Worm (Caenorhabditis elegans) whole organism, L2 larva: ENCODE results near the gene T27E9.2.

ENCODE experiments used
- C34F6.9 ChIP-seq: fragments of 150-350 bp; optimal IDR thresholded peaks from 2 replicates; lab custom pipeline; 2014; ENCODE audit warnings: missing biosample characterization, missing genetic modification characterization
- F13H6.1 ChIP-seq: sonication (generic microtip); optimal IDR thresholded peaks from 2 replicates; lab custom pipeline; 2016; ENCODE audit warnings: missing genetic modification characterization, missing compliant biosample characterization
- R02D3.7 ChIP-seq: fragments of 150-350 bp; optimal IDR thresholded peaks from 2 replicates; lab custom pipeline; 2014; ENCODE audit warnings: missing biosample characterization, missing genetic modification characterization
- Y55F3AM.14 ChIP-seq: fragments of 200-800 bp; sonication (Bioruptor generic); optimal IDR thresholded peaks from 2 replicates; lab custom pipeline; 2018; ENCODE audit warnings: mild to moderate bottlenecking, missing genetic modification characterization, missing compliant biosample characterization
- ZK546.5 ChIP-seq: sonication (generic microtip); optimal IDR thresholded peaks from 2 replicates; lab custom pipeline; 2017; ENCODE audit warnings: missing biosample characterization, missing genetic modification characterization
- alr-1 ChIP-seq: fragments of 150-350 bp; optimal IDR thresholded peaks from 2 replicates; lab custom pipeline; 2014; ENCODE audit warnings: missing biosample characterization, missing genetic modification characterization
- aly-2 ChIP-seq: fragments of 150-350 bp; optimal IDR thresholded peaks from 2 replicates; lab custom pipeline; 2014; ENCODE audit warnings: missing biosample characterization, missing genetic modification characterization
- ama-1 ChIP-seq: fragments of 150-350 bp; optimal IDR thresholded peaks from 2 replicates; lab custom pipeline; 2018; ENCODE audit warnings: inconsistent platforms
- blmp-1 ChIP-seq: sonication (generic microtip); optimal IDR thresholded peaks from 2 replicates; lab custom pipeline; 2017; ENCODE audit warnings: missing genetic modification characterization, mild to moderate bottlenecking, missing compliant biosample characterization, antibody characterized with exemption, moderate library complexity; ENCODE audit not compliant: insufficient read depth
- ceh-16 ChIP-seq: fragments of 150-350 bp; optimal IDR thresholded peaks from 2 replicates; lab custom pipeline; 2014; ENCODE audit warnings: missing biosample characterization, missing genetic modification characterization
- ceh-82 ChIP-seq: fragments of 150-350 bp; optimal IDR thresholded peaks from 2 replicates; lab custom pipeline; 2014; ENCODE audit warnings: missing biosample characterization, missing genetic modification characterization
- crh-2 ChIP-seq: sonication (generic microtip); optimal IDR thresholded peaks from 2 replicates; lab custom pipeline; 2017; ENCODE audit warnings: missing biosample characterization, missing genetic modification characterization
- dmd-4 ChIP-seq: sonication (generic microtip); optimal IDR thresholded peaks from 2 replicates; lab custom pipeline; 2017; ENCODE audit warnings: missing biosample characterization, missing genetic modification characterization
- egl-27 ChIP-seq: sonication (generic microtip); optimal IDR thresholded peaks from 3 replicates; lab custom pipeline; 2017; ENCODE audit warnings: missing biosample characterization, missing genetic modification reagents, missing genetic modification characterization
- elt-1 ChIP-seq: fragments of 150-350 bp; optimal IDR thresholded peaks from 2 replicates; lab custom pipeline; 2014; ENCODE audit warnings: missing biosample characterization, missing genetic modification characterization
- elt-3 ChIP-seq: sonication (generic microtip); optimal IDR thresholded peaks from 2 replicates; lab custom pipeline; 2017; ENCODE audit warnings: missing biosample characterization, missing genetic modification characterization
- fos-1 ChIP-seq: fragments of 150-350 bp; optimal IDR thresholded peaks from 2 replicates; lab custom pipeline; 2014; ENCODE audit warnings: missing biosample characterization, missing genetic modification characterization
- gmeb-1 ChIP-seq: fragments of 150-350 bp; optimal IDR thresholded peaks from 2 replicates; lab custom pipeline; 2014; ENCODE audit warnings: missing biosample characterization, missing genetic modification characterization
- lin-11 ChIP-seq: fragments of 150-350 bp; sonication (generic microtip); optimal IDR thresholded peaks from 2 replicates; lab custom pipeline; 2014; ENCODE audit warnings: missing biosample characterization, missing genetic modification characterization, inconsistent platforms, mixed read lengths
- lin-13 ChIP-seq: fragments of 150-350 bp; optimal IDR thresholded peaks from 2 replicates; lab custom pipeline; 2014; ENCODE audit warnings: missing biosample characterization, missing genetic modification reagents, missing genetic modification characterization
- lin-39 ChIP-seq: fragments of 150-350 bp; optimal IDR thresholded peaks from 2 replicates; lab custom pipeline; 2014; ENCODE audit warnings: missing biosample characterization, missing genetic modification reagents, missing genetic modification characterization
- lsy-2 ChIP-seq, 2 experiments: fragments of 150-350 bp in 1 of 2; sonication (generic microtip) in 1 of 2; optimal IDR thresholded peaks; 2 replicates each; lab custom pipeline; 2014 to 2017; ENCODE audit warnings: missing biosample characterization in 2 of 2, missing genetic modification characterization in 2 of 2
- mab-5 ChIP-seq: fragments of 150-350 bp; optimal IDR thresholded peaks from 2 replicates; lab custom pipeline; 2014; ENCODE audit warnings: missing biosample characterization, missing genetic modification characterization
- mbf-1 ChIP-seq: sonication (generic microtip); optimal IDR thresholded peaks from 2 replicates; lab custom pipeline; 2017; ENCODE audit warnings: missing biosample characterization, missing genetic modification characterization
- mdl-1 ChIP-seq, 2 experiments: fragments of 150-350 bp in 1 of 2; sonication (generic microtip) in 1 of 2; optimal IDR thresholded peaks; 2 replicates each; lab custom pipeline; 2017; ENCODE audit warnings: missing biosample characterization in 2 of 2, missing genetic modification characterization in 2 of 2
- nhr-10 ChIP-seq: sonication (generic microtip); optimal IDR thresholded peaks from 2 replicates; lab custom pipeline; 2017; ENCODE audit warnings: missing biosample characterization, missing genetic modification characterization
- nhr-11 ChIP-seq: fragments of 150-350 bp; optimal IDR thresholded peaks from 2 replicates; lab custom pipeline; 2014; ENCODE audit warnings: missing biosample characterization, missing genetic modification characterization
- nhr-12 ChIP-seq: fragments of 150-350 bp; optimal IDR thresholded peaks from 2 replicates; lab custom pipeline; 2014; ENCODE audit warnings: missing biosample characterization, missing genetic modification characterization
- nhr-129 ChIP-seq: fragments of 150-350 bp; optimal IDR thresholded peaks from 2 replicates; lab custom pipeline; 2014; ENCODE audit warnings: missing biosample characterization, missing genetic modification characterization
- nhr-21 ChIP-seq: fragments of 150-350 bp; optimal IDR thresholded peaks from 2 replicates; lab custom pipeline; 2014; ENCODE audit warnings: missing biosample characterization, missing genetic modification characterization
- nhr-23 ChIP-seq: fragments of 150-350 bp; optimal IDR thresholded peaks from 2 replicates; lab custom pipeline; 2014; ENCODE audit warnings: missing biosample characterization, missing genetic modification reagents, missing genetic modification characterization
- nhr-237 ChIP-seq: fragments of 150-350 bp; optimal IDR thresholded peaks from 2 replicates; lab custom pipeline; 2014; ENCODE audit warnings: missing biosample characterization, missing genetic modification characterization
- nhr-25 ChIP-seq: fragments of 150-350 bp; sonication (generic microtip); optimal IDR thresholded peaks from 3 replicates; lab custom pipeline; 2014; ENCODE audit warnings: missing biosample characterization, missing genetic modification characterization
- nhr-6 ChIP-seq: fragments of 150-350 bp; optimal IDR thresholded peaks from 2 replicates; lab custom pipeline; 2014; ENCODE audit warnings: missing biosample characterization, missing genetic modification characterization
- nhr-77 ChIP-seq: fragments of 150-350 bp; optimal IDR thresholded peaks from 2 replicates; lab custom pipeline; 2014; ENCODE audit warnings: missing biosample characterization, missing genetic modification characterization
- peb-1 ChIP-seq: fragments of 150-350 bp; optimal IDR thresholded peaks from 2 replicates; lab custom pipeline; 2014; ENCODE audit warnings: missing biosample characterization, missing genetic modification characterization
- sem-4 ChIP-seq: fragments of 150-350 bp; optimal IDR thresholded peaks from 2 replicates; lab custom pipeline; 2014; ENCODE audit warnings: missing biosample characterization, missing genetic modification reagents, missing genetic modification characterization
- skn-1 ChIP-seq: sonication (generic microtip); optimal IDR thresholded peaks from 2 replicates; lab custom pipeline; 2017; ENCODE audit warnings: missing biosample characterization, missing genetic modification characterization
- sma-3 ChIP-seq: sonication (generic microtip); optimal IDR thresholded peaks from 2 replicates; lab custom pipeline; 2016; ENCODE audit warnings: missing genetic modification reagents, missing genetic modification characterization, missing compliant biosample characterization
- sma-9 ChIP-seq, 2 experiments: fragments of 150-350 bp in 1 of 2; sonication (generic microtip) in 1 of 2; optimal IDR thresholded peaks; 2 replicates each; lab custom pipeline; 2014 to 2016; ENCODE audit warnings: missing genetic modification characterization in 2 of 2, mild to moderate bottlenecking in 1 of 2, missing biosample characterization in 1 of 2, missing compliant biosample characterization in 1 of 2, missing genetic modification reagents in 1 of 2, moderate library complexity in 1 of 2
- snpc-4 ChIP-seq: fragments of 150-350 bp; optimal IDR thresholded peaks from 2 replicates; lab custom pipeline; 2014; ENCODE audit warnings: missing biosample characterization, missing genetic modification characterization
- unc-39 ChIP-seq: fragments of 150-350 bp; optimal IDR thresholded peaks from 2 replicates; lab custom pipeline; 2014; ENCODE audit warnings: missing biosample characterization, missing genetic modification characterization
- unc-55 ChIP-seq: fragments of 150-350 bp; sonication (generic microtip); optimal IDR thresholded peaks from 3 replicates; lab custom pipeline; 2014; ENCODE audit warnings: missing biosample characterization, missing genetic modification reagents, missing genetic modification characterization
- unc-62 ChIP-seq: fragments of 150-350 bp; optimal IDR thresholded peaks from 2 replicates; lab custom pipeline; 2014; ENCODE audit warnings: missing biosample characterization, missing genetic modification reagents, missing genetic modification characterization
- zag-1 ChIP-seq: fragments of 150-350 bp; optimal IDR thresholded peaks from 2 replicates; lab custom pipeline; 2014; ENCODE audit warnings: missing biosample characterization, missing genetic modification characterization
- ztf-1 ChIP-seq: fragments of 200-800 bp; sonication (Bioruptor generic); conservative IDR thresholded peaks from 2 replicates; pipeline ENCODE4 v1.3.6; 2022; ENCODE audit warnings: missing genetic modification characterization, missing compliant biosample characterization
- ztf-11 ChIP-seq: sonication (generic microtip); optimal IDR thresholded peaks from 2 replicates; lab custom pipeline; 2017; ENCODE audit warnings: missing biosample characterization, missing genetic modification characterization
- ztf-4 ChIP-seq: fragments of 150-350 bp; optimal IDR thresholded peaks from 2 replicates; lab custom pipeline; 2014; ENCODE audit warnings: missing biosample characterization, missing genetic modification characterization

Gene T27E9.2

ce11 chrIII:13465918-13466592, 3.7 kb upstream of the T27E9.2 start, which contains the start of gene cdk-5 (continued):
- TF ChIP-seq ztf-11 (tag; lab: Kevin White, UChicago) (no peak), mdl-1 (tag; optimal IDR thresholded peaks at IDR 0.05; lab: Kevin White, UChicago) (peak in 1 of 2 experiments; percentile 32), peb-1 (tag; lab: Kevin White, UChicago) (no peak), R02D3.7 (tag; lab: Kevin White, UChicago) (peak; percentile 60)

ce11 chrIII:13464493-13465362, 2.3 kb upstream of the T27E9.2 start, which contains the start of gene kel-3:
kel-3 (plus strand) TSS chrIII:13464820.
- TF ChIP-seq ceh-82: no peak
- TF ChIP-seq snpc-4: no peak
- no peak for TF ChIP-seq elt-3 (tag; lab: Kevin White, UChicago)
- TF ChIP-seq C34F6.9 (tag; lab: Kevin White, UChicago): peak; percentile 56
- peak; percentile 28 for TF ChIP-seq egl-27 (tag; lab: Kevin White, UChicago)
- TF ChIP-seq unc-55 (GFP tag; lab: Kevin White, UChicago): peak; percentile 14
- no peak for TF ChIP-seq lin-11
- no peak for TF ChIP-seq R02D3.7 (tag; lab: Kevin White, UChicago)
- TF ChIP-seq ztf-11 (tag; lab: Kevin White, UChicago): no peak
- no peak for TF ChIP-seq lin-39 (tag; lab: Kevin White, UChicago)
- TF ChIP-seq elt-1 (tag; lab: Kevin White, UChicago): no peak
- TF ChIP-seq fos-1 (tag; lab: Kevin White, UChicago): peak; percentile 63
- TF ChIP-seq ztf-4 (tag; lab: Kevin White, UChicago): peak; percentile 77
- TF ChIP-seq ZK546.5: peak; percentile 56
- TF ChIP-seq crh-2 (tag; lab: Kevin White, UChicago): peak; percentile 90
- no peak for TF ChIP-seq dmd-4 (tag; lab: Kevin White, UChicago)
- TF ChIP-seq aly-2 (tag; lab: Kevin White, UChicago): peak; percentile 8
- TF ChIP-seq peb-1 (tag; lab: Kevin White, UChicago): no peak
- TF ChIP-seq unc-39 (tag; lab: Kevin White, UChicago): no peak
- no peak for TF ChIP-seq skn-1 (tag; lab: Kevin White, UChicago)
- TF ChIP-seq nhr-77 (tag; lab: Kevin White, UChicago): peak; percentile 23
- TF ChIP-seq F13H6.1 (tag; lab: Kevin White, UChicago): peak; percentile 83
- TF ChIP-seq nhr-10 (tag; lab: Kevin White, UChicago): peak; percentile 33
- peak; percentile 54 for TF ChIP-seq Y55F3AM.14 (GFP tag; lab: Kevin White, UChicago)
- peak; percentile 85 for TF ChIP-seq nhr-129 (tag; lab: Kevin White, UChicago)
- TF ChIP-seq zag-1 (tag; lab: Kevin White, UChicago): peak; percentile 63
- no peak for TF ChIP-seq mbf-1 (tag; lab: Kevin White, UChicago)
- TF ChIP-seq sma-9 (GFP tag; optimal IDR thresholded peaks at IDR 0.05; lab: Kevin White, UChicago): peak; percentile 92
- no peak for TF ChIP-seq sma-9 (tag; optimal IDR thresholded peaks at IDR 0.05; lab: Kevin White, UChicago)
- TF ChIP-seq nhr-25 (tag; lab: Kevin White, UChicago): peak; percentile 53
- TF ChIP-seq sem-4 (tag; lab: Kevin White, UChicago): peak; percentile 26
- peak; percentile 66 for TF ChIP-seq sma-3 (GFP tag; lab: Kevin White, UChicago)
- peak; percentile 38 to 82 for TF ChIP-seq lsy-2 (tag; optimal IDR thresholded peaks at IDR 0.05; lab: Kevin White, UChicago)
- no peak for TF ChIP-seq nhr-12 (tag; lab: Kevin White, UChicago)
- TF ChIP-seq ceh-16 (tag; lab: Kevin White, UChicago): no peak
- TF ChIP-seq ztf-1 (GFP tag; lab: Robert Waterston, UW): 0 out of 2 replicates have a peak, but pooled peaks have one; percentile 20
- peak; percentile 96 for TF ChIP-seq ama-1
- peak; percentile 60 for TF ChIP-seq nhr-6 (tag; lab: Kevin White, UChicago)
- TF ChIP-seq unc-62: no peak
- TF ChIP-seq nhr-21 (tag; lab: Kevin White, UChicago): peak; percentile 86
- no peak for TF ChIP-seq alr-1 (tag; lab: Kevin White, UChicago)
- no peak for TF ChIP-seq nhr-23 (tag; lab: Kevin White, UChicago)
- no peak for TF ChIP-seq mab-5 (tag; lab: Kevin White, UChicago)
- peak; percentile 64 for TF ChIP-seq nhr-11 (tag; lab: Kevin White, UChicago)
- peak; percentile 60 for TF ChIP-seq gmeb-1 (tag; lab: Kevin White, UChicago)
- peak; percentile 53 for TF ChIP-seq blmp-1
- peak in 1 of 2 experiments; percentile 42 for TF ChIP-seq mdl-1 (tag; optimal IDR thresholded peaks at IDR 0.05; lab: Kevin White, UChicago)
- peak; percentile 69 for TF ChIP-seq lin-13 (GFP tag; lab: Kevin White, UChicago)
- TF ChIP-seq nhr-237 (tag; lab: Kevin White, UChicago): peak; percentile 20
